Fruit fly (Drosophila melanogaster) whole organism, embryonic: ENCODE measurements around the gene Lamtor5.

Experiments used
- CG10209 ChIP-seq: fragments of 200-800 bp; sonication (Bioruptor generic); optimal IDR thresholded peaks from 3 replicates; lab custom pipeline; 2017; ENCODE audit warnings: missing biosample characterization, mild to moderate bottlenecking, missing genetic modification characterization, missing genetic modification reagents
- CG12071 ChIP-seq: fragments of 200-800 bp; sonication (Bioruptor generic); optimal IDR thresholded peaks from 3 replicates; lab custom pipeline; 2018; ENCODE audit warnings: missing biosample characterization, mild to moderate bottlenecking, missing genetic modification characterization
- CG13424 ChIP-seq: fragments of 200-800 bp; sonication (Bioruptor generic); optimal IDR thresholded peaks from 2 replicates; lab custom pipeline; 2019; ENCODE audit warnings: missing biosample characterization, mild to moderate bottlenecking, missing genetic modification characterization, moderate library complexity
- CG14441 ChIP-seq: fragments of 200-800 bp; sonication (Bioruptor generic); IDR thresholded peaks from 2 replicates; pipeline ENCODE4 v1.3.6; 2022; ENCODE audit warnings: missing biosample characterization, missing genetic modification characterization
- CG14710 ChIP-seq: fragments of 200-800 bp; sonication (Bioruptor generic); optimal IDR thresholded peaks from 3 replicates; lab custom pipeline; 2019; ENCODE audit warnings: missing biosample characterization, mild to moderate bottlenecking, missing genetic modification characterization, moderate library complexity
- CG17612 ChIP-seq: fragments of 200-800 bp; sonication (Bioruptor generic); IDR thresholded peaks from 2 replicates; pipeline ENCODE4 v1.3.6; 2022; ENCODE audit warnings: missing biosample characterization, missing genetic modification characterization
- CG17829 ChIP-seq: fragments of 200-800 bp; optimal IDR thresholded peaks from 2 replicates; lab custom pipeline; 2019; ENCODE audit warnings: missing biosample characterization, mild to moderate bottlenecking, missing genetic modification characterization, moderate library complexity
- CG18476 ChIP-seq: fragments of 200-800 bp; sonication (Bioruptor generic); optimal IDR thresholded peaks from 2 replicates; lab custom pipeline; 2016; ENCODE audit warnings: missing biosample characterization, mild to moderate bottlenecking, missing genetic modification characterization
- CG4854 ChIP-seq: fragments of 200-800 bp; sonication (Bioruptor generic); optimal IDR thresholded peaks from 2 replicates; lab custom pipeline; 2016; ENCODE audit warnings: missing biosample characterization, missing genetic modification characterization, inconsistent platforms
- CG6254 ChIP-seq: fragments of 200-800 bp; sonication (Bioruptor generic); optimal IDR thresholded peaks from 3 replicates; lab custom pipeline; 2017; ENCODE audit warnings: mild to moderate bottlenecking, missing biosample characterization, missing genetic modification reagents, missing genetic modification characterization
- CG6272 ChIP-seq: fragments of 200-800 bp; sonication (Bioruptor generic); IDR thresholded peaks from 2 replicates; pipeline ENCODE4 v1.3.6; 2022; ENCODE audit warnings: missing biosample characterization, missing genetic modification characterization
- CG6654 ChIP-seq: fragments of 200-800 bp; sonication (Bioruptor generic); optimal IDR thresholded peaks from 2 replicates; lab custom pipeline; 2017; ENCODE audit warnings: missing biosample characterization, mild to moderate bottlenecking, missing genetic modification characterization
- Dek ChIP-seq: fragments of 200-800 bp; sonication (Bioruptor generic); optimal IDR thresholded peaks from 3 replicates; lab custom pipeline; 2019; ENCODE audit warnings: missing biosample characterization, mild to moderate bottlenecking, missing genetic modification characterization, moderate library complexity
- Ets97D ChIP-seq: fragments of 200-800 bp; sonication (Bioruptor generic); optimal IDR thresholded peaks from 3 replicates; lab custom pipeline; 2016; ENCODE audit warnings: missing biosample characterization, missing genetic modification characterization
- Fer3 ChIP-seq: fragments of 200-800 bp; sonication (Bioruptor generic); optimal IDR thresholded peaks from 2 replicates; lab custom pipeline; 2018; ENCODE audit warnings: missing biosample characterization, mild to moderate bottlenecking, missing genetic modification characterization, moderate library complexity
- Gug ChIP-seq: fragments of 200-800 bp; sonication (Bioruptor generic); IDR thresholded peaks from 4 replicates; pipeline ENCODE4 v1.3.6; 2022; ENCODE audit warnings: missing biosample characterization, missing genetic modification characterization
- Kr ChIP-seq: fragments of 200-800 bp; sonication (Bioruptor generic); optimal IDR thresholded peaks from 2 replicates; lab custom pipeline; 2017; ENCODE audit warnings: missing biosample characterization, mild to moderate bottlenecking, missing genetic modification characterization
- Med ChIP-seq: fragments of 200-800 bp; sonication (Bioruptor generic); peaks from one replicate; lab custom pipeline; 2016; ENCODE audit warnings: missing biosample characterization, missing genetic modification characterization, mild to moderate bottlenecking, inconsistent platforms, moderate library complexity
- Mes4 ChIP-seq: fragments of 200-800 bp; sonication (Bioruptor generic); optimal IDR thresholded peaks from 2 replicates; lab custom pipeline; 2016; ENCODE audit warnings: missing biosample characterization, missing genetic modification characterization
- Neu2 ChIP-seq: fragments of 200-800 bp; sonication (Bioruptor generic); optimal IDR thresholded peaks from 3 replicates; lab custom pipeline; 2016; ENCODE audit warnings: missing biosample characterization, missing genetic modification characterization, borderline replicate concordance
- Nf-YA ChIP-seq: fragments of 200-800 bp; sonication (Bioruptor generic); IDR thresholded peaks from 2 replicates; pipeline ENCODE4 v1.3.6; 2022; ENCODE audit warnings: missing biosample characterization, missing genetic modification characterization
- Rx ChIP-seq: fragments of 200-800 bp; sonication (Bioruptor generic); IDR thresholded peaks from 2 replicates; pipeline ENCODE4 v1.3.6; 2022; ENCODE audit warnings: missing biosample characterization, missing genetic modification characterization
- Scr ChIP-seq: fragments of 200-800 bp; sonication (Bioruptor generic); IDR thresholded peaks from 2 replicates; pipeline ENCODE4 v1.3.6; 2022; ENCODE audit warnings: missing biosample characterization, missing genetic modification characterization; ENCODE audit not compliant: partially characterized antibody
- Sin3A ChIP-seq: fragments of >200 bp; optimal IDR thresholded peaks from 2 replicates; lab custom pipeline; 2018
- Sry-β ChIP-seq: fragments of 200-800 bp; sonication (Bioruptor generic); optimal IDR thresholded peaks from 2 replicates; lab custom pipeline; 2018; ENCODE audit warnings: missing biosample characterization, mild to moderate bottlenecking, missing genetic modification characterization, moderate library complexity
- Stat92E ChIP-seq, 3 experiments: fragments of >200 bp in 2 of 3; fragments of 200-800 bp in 1 of 3; sonication (Bioruptor generic) in 1 of 3; optimal IDR thresholded peaks; 2 replicates each; lab custom pipeline; 2017 to 2019; ENCODE audit warnings: missing biosample characterization in 3 of 3, missing genetic modification characterization in 3 of 3, mild to moderate bottlenecking in 1 of 3, moderate library complexity in 1 of 3
- Trl ChIP-seq, 3 experiments: fragments of >200 bp in 2 of 3; fragments of 200-800 bp in 1 of 3; sonication (Bioruptor generic) in 1 of 3; optimal IDR thresholded peaks; 2 replicates in 1 of 3; 3 replicates in 2 of 3; lab custom pipeline; 2016 to 2017; ENCODE audit warnings: missing biosample characterization in 1 of 3, missing genetic modification characterization in 1 of 3
- ara ChIP-seq: fragments of 200-800 bp; sonication (Bioruptor generic); IDR thresholded peaks from 2 replicates; pipeline ENCODE4 v1.3.6; 2022; ENCODE audit warnings: missing biosample characterization, missing genetic modification characterization
- bigmax ChIP-seq: fragments of 200-800 bp; sonication (Bioruptor generic); optimal IDR thresholded peaks from 2 replicates; lab custom pipeline; 2018; ENCODE audit warnings: missing biosample characterization, mild to moderate bottlenecking, missing genetic modification characterization
- br ChIP-seq: fragments of >200 bp; optimal IDR thresholded peaks from 2 replicates; lab custom pipeline; 2017
- crc ChIP-seq: fragments of 200-800 bp; sonication (Bioruptor generic); optimal IDR thresholded peaks from 2 replicates; lab custom pipeline; 2016; ENCODE audit warnings: missing biosample characterization, missing genetic modification characterization
- croc ChIP-seq: fragments of 200-800 bp; sonication (Bioruptor generic); conservative IDR thresholded peaks from 3 replicates; pipeline ENCODE4 v1.3.6; 2022; ENCODE audit warnings: missing biosample characterization, missing genetic modification characterization
- dmrt11E ChIP-seq: fragments of 200-800 bp; sonication (Bioruptor generic); optimal IDR thresholded peaks from 3 replicates; lab custom pipeline; 2018; ENCODE audit warnings: missing biosample characterization, mild to moderate bottlenecking, missing genetic modification characterization, moderate library complexity
- dmrt99B ChIP-seq: fragments of 200-800 bp; sonication (Bioruptor generic); optimal IDR thresholded peaks from 2 replicates; lab custom pipeline; 2018; ENCODE audit warnings: missing biosample characterization, mild to moderate bottlenecking, missing genetic modification characterization, moderate library complexity
- exex ChIP-seq: fragments of 200-800 bp; sonication (Bioruptor generic); optimal IDR thresholded peaks from 4 replicates; lab custom pipeline; 2018; ENCODE audit warnings: missing biosample characterization, mild to moderate bottlenecking, missing genetic modification characterization, moderate library complexity
- fd102C ChIP-seq: fragments of 200-800 bp; sonication (Bioruptor generic); optimal IDR thresholded peaks from 2 replicates; lab custom pipeline; 2018; ENCODE audit warnings: missing biosample characterization, mild to moderate bottlenecking, missing genetic modification characterization, moderate library complexity
- fd64A ChIP-seq: fragments of 200-800 bp; sonication (Bioruptor generic); optimal IDR thresholded peaks from 3 replicates; lab custom pipeline; 2018; ENCODE audit warnings: missing biosample characterization, mild to moderate bottlenecking, missing genetic modification characterization
- gcm2 ChIP-seq: fragments of 200-800 bp; sonication (Bioruptor generic); optimal IDR thresholded peaks from 2 replicates; lab custom pipeline; 2016; ENCODE audit warnings: missing biosample characterization, missing genetic modification characterization
- gfzf ChIP-seq: fragments of 200-800 bp; sonication (Bioruptor generic); optimal IDR thresholded peaks from 2 replicates; lab custom pipeline; 2016; ENCODE audit warnings: missing biosample characterization, mild to moderate bottlenecking, missing genetic modification characterization, moderate library complexity
- ken ChIP-seq: fragments of 200-800 bp; sonication (Bioruptor generic); IDR thresholded peaks from 3 replicates; pipeline ENCODE4 v1.3.6; 2022; ENCODE audit warnings: missing biosample characterization, missing genetic modification characterization
- lmd ChIP-seq: fragments of 200-800 bp; sonication (Bioruptor generic); IDR thresholded peaks from 2 replicates; pipeline ENCODE4 v1.3.6; 2022; ENCODE audit warnings: missing biosample characterization, missing genetic modification characterization
- mirr ChIP-seq: fragments of 200-800 bp; sonication (Bioruptor generic); optimal IDR thresholded peaks from 3 replicates; lab custom pipeline; 2018; ENCODE audit warnings: missing biosample characterization, mild to moderate bottlenecking, missing genetic modification characterization
- onecut ChIP-seq: fragments of 200-800 bp; sonication (Bioruptor generic); IDR thresholded peaks from 2 replicates; pipeline ENCODE4 v1.3.6; 2022; ENCODE audit warnings: missing biosample characterization, missing genetic modification characterization
- pros ChIP-seq: fragments of 200-800 bp; sonication (Bioruptor generic); optimal IDR thresholded peaks from 3 replicates; lab custom pipeline; 2019; ENCODE audit warnings: missing biosample characterization, mild to moderate bottlenecking, missing genetic modification characterization, moderate library complexity
- sens-2 ChIP-seq: fragments of 200-800 bp; sonication (Bioruptor generic); IDR thresholded peaks from 2 replicates; pipeline ENCODE4 v1.3.6; 2022; ENCODE audit warnings: missing biosample characterization, missing genetic modification characterization
- sisA ChIP-seq: fragments of 200-800 bp; sonication (Bioruptor generic); IDR thresholded peaks from 2 replicates; pipeline ENCODE4 v1.3.6; 2022; ENCODE audit warnings: missing biosample characterization, missing genetic modification characterization
- trh ChIP-seq: fragments of 200-800 bp; sonication (Bioruptor generic); optimal IDR thresholded peaks from 2 replicates; lab custom pipeline; 2016; ENCODE audit warnings: missing biosample characterization, missing genetic modification characterization
- wdn ChIP-seq: fragments of 200-800 bp; sonication (Bioruptor generic); IDR thresholded peaks from 2 replicates; pipeline ENCODE4 v1.3.6; 2022; ENCODE audit warnings: missing biosample characterization, missing genetic modification characterization
- wor ChIP-seq: fragments of 200-800 bp; sonication (Bioruptor generic); IDR thresholded peaks from 2 replicates; pipeline ENCODE4 v1.3.6; 2022; ENCODE audit warnings: missing biosample characterization, missing genetic modification characterization
- zen2 ChIP-seq: fragments of 200-800 bp; sonication (Bioruptor generic); IDR thresholded peaks from 3 replicates; pipeline ENCODE4 v1.3.6; 2022; ENCODE audit warnings: missing biosample characterization, missing genetic modification characterization; ENCODE audit not compliant: partially characterized antibody

Gene Lamtor5

dm6 chrX:1907727-1908264 is 49.0 kb upstream of the Lamtor5 start, which contains the start of gene mip130 (continued):
- TF ChIP-seq Neu2 (GFP tag; lab: Kevin White, UChicago) (no peak), gfzf (GFP tag; lab: Kevin White, UChicago) (peak; percentile 23), CG6654 (GFP tag; lab: Kevin White, UChicago) (no peak), ken (GFP tag; lab: Robert Waterston, UW) (no peak), zen2 (GFP tag; lab: Robert Waterston, UW) (peak; percentile 61; the same call in 1 of the 3 replicates), bigmax (GFP tag; lab: Kevin White, UChicago) (no peak), Rx (GFP tag; lab: Robert Waterston, UW) (no peak), mirr (GFP tag; lab: Kevin White, UChicago) (peak; percentile 36), Dek (peak; percentile 43), Ets97D (GFP tag; lab: Kevin White, UChicago) (peak; percentile 24), CG12071 (GFP tag; lab: Kevin White, UChicago) (peak; percentile 6), trh (no peak), fd102C (no peak), onecut (GFP tag; lab: Robert Waterston, UW) (no peak), CG17612 (no peak), pros (GFP tag; lab: Kevin White, UChicago) (no peak), dmrt11E (tag; lab: Kevin White, UChicago) (peak; percentile 34), Sin3A (lab: Kevin White, UChicago) (peak; percentile 58), fd64A (GFP tag; lab: Kevin White, UChicago) (no peak), CG4854 (GFP tag; lab: Kevin White, UChicago) (no peak), ara (GFP tag; lab: Robert Waterston, UW) (no peak), gcm2 (GFP tag; lab: Kevin White, UChicago) (no peak), Med (GFP tag; lab: Kevin White, UChicago) (peak; percentile 85), Kr (no peak), sisA (GFP tag; lab: Robert Waterston, UW) (peak; percentile 55), CG6254 (GFP tag; lab: Kevin White, UChicago) (no peak), Scr (peak; percentile 78), croc (no peak), Stat92E (GFP tag; optimal IDR thresholded peaks at IDR 0.05; lab: Kevin White, UChicago) (no peak), Mes4 (no peak), CG6272 (GFP tag; lab: Robert Waterston, UW) (no peak), CG14710 (tag; lab: Kevin White, UChicago) (peak; percentile 32), Fer3 (tag; lab: Kevin White, UChicago) (peak; percentile 13), Gug (no peak), lmd (peak; percentile 45; the same call in 1 of the 2 replicates), crc (GFP tag; lab: Kevin White, UChicago) (peak; percentile 2), dmrt99B (no peak), CG18476 (GFP tag; lab: Kevin White, UChicago) (peak; percentile 12), CG10209 (GFP tag; lab: Kevin White, UChicago) (peak; percentile 48), exex (tag; lab: Kevin White, UChicago) (no peak), CG13424 (tag; lab: Kevin White, UChicago) (peak; percentile 35), Nf-YA (GFP tag; lab: Robert Waterston, UW) (no peak), br (lab: Kevin White, UChicago) (no peak), CG14441 (peak; percentile 49; the same call in 1 of the 2 replicates), wdn (GFP tag; lab: Robert Waterston, UW) (no peak), CG17829 (tag; lab: Kevin White, UChicago) (peak; percentile 45), Sry-β (GFP tag; lab: Kevin White, UChicago) (no peak), sens-2 (GFP tag; lab: Robert Waterston, UW) (no peak), Trl (optimal IDR thresholded peaks at IDR 0.05; lab: Kevin White, UChicago) (no peak), Trl (GFP tag; optimal IDR thresholded peaks at IDR 0.05; lab: Kevin White, UChicago) (peak; percentile 55), wor (GFP tag; lab: Robert Waterston, UW) (no peak)
